Fruit fly (Drosophila melanogaster): ENCODE results near the gene Pura.

The Pura gene

dm6 chr3L:7592791-7593190 is at the start of gene Pura:
Gene Pura, plus strand, starts transcription at chr3L:7593091.
- no peak for TF ChIP-seq Hnf4 (GFP tag; optimal IDR thresholded peaks at IDR 0.05)
- TF ChIP-seq sv (GFP tag; optimal IDR thresholded peaks at IDR 0.05) = no peak
- no peak for TF ChIP-seq dl (GFP tag; optimal IDR thresholded peaks at IDR 0.05; ENCODE audit: insufficient read depth in 1 of 2, partially characterized antibody in 2 of 2)
- TF ChIP-seq Sp1 (GFP tag; optimal IDR thresholded peaks at IDR 0.05) = no peak
- TF ChIP-seq usp (GFP tag; optimal IDR thresholded peaks at IDR 0.05) = no peak
- TF ChIP-seq Myc (optimal IDR thresholded peaks at IDR 0.05) = no peak
- TF ChIP-seq Hr78 (GFP tag; optimal IDR thresholded peaks at IDR 0.05) = no peak
- TF ChIP-seq CG32264 (GFP tag; optimal IDR thresholded peaks at IDR 0.05) = no peak
- no peak for TF ChIP-seq Vsx2 (GFP tag; optimal IDR thresholded peaks at IDR 0.05; ENCODE audit: partially characterized antibody)
- TF ChIP-seq Rel (GFP tag; optimal IDR thresholded peaks at IDR 0.05) = no peak
- TF ChIP-seq Rel (tag; optimal IDR thresholded peaks at IDR 0.05) = no peak
- TF ChIP-seq brk (GFP tag; optimal IDR thresholded peaks at IDR 0.05) = no peak
- no peak for TF ChIP-seq CG9705 (GFP tag; optimal IDR thresholded peaks at IDR 0.05)
- no peak for TF ChIP-seq dmrt93B (GFP tag; optimal IDR thresholded peaks at IDR 0.05)
- TF ChIP-seq Mio (GFP tag; optimal IDR thresholded peaks at IDR 0.05) = no peak
- no peak for TF ChIP-seq CrebA (GFP tag; optimal IDR thresholded peaks at IDR 0.05; ENCODE audit: borderline replicate concordance)

- TF ChIP-seq usp (GFP tag; optimal IDR thresholded peaks at IDR 0.05) (no peak), brk (GFP tag; optimal IDR thresholded peaks at IDR 0.05) (no peak), woc (GFP tag; optimal IDR thresholded peaks at IDR 0.05) (no peak), br (GFP tag; optimal IDR thresholded peaks at IDR 0.05) (no peak), OdsH (GFP tag; optimal IDR thresholded peaks at IDR 0.05) (no peak), Dfd (GFP tag; optimal IDR thresholded peaks at IDR 0.05) (no peak)
These were observed 48.2 kb upstream of the Pura start for dm6 chr3L:7544639-7545183.

- TF ChIP-seq Myc (optimal IDR thresholded peaks at IDR 0.05) (no peak), CrebA (GFP tag; optimal IDR thresholded peaks at IDR 0.05; ENCODE audit: borderline replicate concordance) (no peak), sv (GFP tag; optimal IDR thresholded peaks at IDR 0.05) (no peak), foxo (GFP tag; optimal IDR thresholded peaks at IDR 0.05) (no peak), psq (GFP tag; optimal IDR thresholded peaks at IDR 0.05) (no peak), brk (GFP tag; optimal IDR thresholded peaks at IDR 0.05) (no peak), Hr83 (GFP tag; optimal IDR thresholded peaks at IDR 0.05; ENCODE audit: poor library complexity, severe bottlenecking) (no peak), Mio (GFP tag; optimal IDR thresholded peaks at IDR 0.05) (no peak), Hnf4 (GFP tag; optimal IDR thresholded peaks at IDR 0.05) (no peak)
These were observed 47.3 kb upstream of the Pura start for dm6 chr3L:7545562-7545961.

dm6 chr3L:7550225-7550624 is 42.7 kb upstream of the Pura start:
- TF ChIP-seq N (GFP tag; optimal IDR thresholded peaks at IDR 0.05) (no peak), CG9705 (GFP tag; optimal IDR thresholded peaks at IDR 0.05) (no peak), Myc (optimal IDR thresholded peaks at IDR 0.05) (no peak), h (GFP tag; optimal IDR thresholded peaks at IDR 0.05) (no peak), Jra (GFP tag; optimal IDR thresholded peaks at IDR 0.05) (no peak), fru (GFP tag; optimal IDR thresholded peaks at IDR 0.05) (no peak), sv (GFP tag; optimal IDR thresholded peaks at IDR 0.05) (no peak), Dfd (GFP tag; optimal IDR thresholded peaks at IDR 0.05) (no peak), HLH106 (tag; optimal IDR thresholded peaks at IDR 0.05) (no peak), OdsH (GFP tag; optimal IDR thresholded peaks at IDR 0.05) (no peak), Abd-B (GFP tag; optimal IDR thresholded peaks at IDR 0.05) (no peak), rgr (GFP tag; optimal IDR thresholded peaks at IDR 0.05) (no peak), dl (GFP tag; optimal IDR thresholded peaks at IDR 0.05; ENCODE audit: insufficient read depth in 1 of 2, partially characterized antibody in 2 of 2) (no peak)

dm6 chr3L:7552446-7552845 is 40.4 kb upstream of the Pura start:
- TF ChIP-seq lola (GFP tag; optimal IDR thresholded peaks at IDR 0.05) = no peak
- no peak for TF ChIP-seq N (GFP tag; optimal IDR thresholded peaks at IDR 0.05)

dm6 chr3L:7553062-7553461 is 39.8 kb upstream of the Pura start:
- TF ChIP-seq Hr78 (GFP tag; optimal IDR thresholded peaks at IDR 0.05) (no peak), woc (GFP tag; optimal IDR thresholded peaks at IDR 0.05) (no peak), Hr83 (GFP tag; optimal IDR thresholded peaks at IDR 0.05; ENCODE audit: poor library complexity, severe bottlenecking) (no peak), lola (GFP tag; optimal IDR thresholded peaks at IDR 0.05) (no peak), dl (GFP tag; optimal IDR thresholded peaks at IDR 0.05; ENCODE audit: insufficient read depth in 1 of 2, partially characterized antibody in 2 of 2) (no peak), GATAd (GFP tag; optimal IDR thresholded peaks at IDR 0.05) (no peak), tai (GFP tag; optimal IDR thresholded peaks at IDR 0.05) (no peak), sage (GFP tag; optimal IDR thresholded peaks at IDR 0.05) (no peak), ey (GFP tag; optimal IDR thresholded peaks at IDR 0.05) (no peak)

Data from whole organism, wandering third instar larva.